Worm (Caenorhabditis elegans) whole organism, young adult: ENCODE measurements around the gene F59A7.14.

Experiments
- B0336.3 ChIP-seq: fragments of 200-800 bp; sonication (Bioruptor generic); IDR thresholded peaks from 2 replicates; pipeline ENCODE4 v1.3.6; 2022; ENCODE audit warnings: missing genetic modification characterization, missing compliant biosample characterization
- F33H1.4 ChIP-seq: fragments of 200-800 bp; sonication (Bioruptor generic); IDR thresholded peaks from 2 replicates; pipeline ENCODE4 v1.3.6; 2022; ENCODE audit warnings: missing genetic modification reagents, missing genetic modification characterization, missing compliant biosample characterization
- F39B2.1 ChIP-seq: fragments of 200-800 bp; sonication (Bioruptor generic); IDR thresholded peaks from 2 replicates; pipeline ENCODE4 v1.3.6; 2022; ENCODE audit warnings: missing genetic modification reagents, missing genetic modification characterization, missing compliant biosample characterization
- F49E8.2 ChIP-seq: sonication (generic microtip); optimal IDR thresholded peaks from 3 replicates; lab custom pipeline; 2017; ENCODE audit warnings: missing genetic modification characterization, mild to moderate bottlenecking, missing compliant biosample characterization, antibody characterized with exemption, moderate library complexity; ENCODE audit not compliant: insufficient read depth
- F55B11.4 ChIP-seq: sonication (generic microtip); optimal IDR thresholded peaks from 2 replicates; lab custom pipeline; 2016; ENCODE audit warnings: missing compliant biosample characterization, missing genetic modification characterization, borderline replicate concordance; ENCODE audit not compliant: insufficient read depth
- T07F8.4 ChIP-seq: sonication (generic microtip); optimal IDR thresholded peaks from 2 replicates; lab custom pipeline; 2016; ENCODE audit warnings: mild to moderate bottlenecking, missing genetic modification characterization, moderate library complexity, missing compliant biosample characterization
- T26A5.8 ChIP-seq: sonication (generic microtip); optimal IDR thresholded peaks from 2 replicates; lab custom pipeline; 2016; ENCODE audit warnings: missing genetic modification characterization, missing compliant biosample characterization
- Y79H2A.3 ChIP-seq: fragments of 200-800 bp; sonication (Bioruptor generic); conservative IDR thresholded peaks from 2 replicates; pipeline ENCODE4 v1.3.6; 2022; ENCODE audit warnings: missing genetic modification reagents, missing genetic modification characterization, missing compliant biosample characterization
- akir-1 ChIP-seq: fragments of 200-800 bp; sonication (Bioruptor generic); optimal IDR thresholded peaks from 2 replicates; lab custom pipeline; 2018; ENCODE audit warnings: mild to moderate bottlenecking, missing genetic modification characterization, moderate library complexity, missing compliant biosample characterization
- aptf-2 ChIP-seq: fragments of 200-800 bp; sonication (Bioruptor generic); conservative IDR thresholded peaks from 2 replicates; pipeline ENCODE4 v1.3.6; 2022; ENCODE audit warnings: missing genetic modification reagents, missing genetic modification characterization, missing compliant biosample characterization
- attf-5 ChIP-seq: fragments of 200-800 bp; sonication (Bioruptor generic); optimal IDR thresholded peaks from 2 replicates; lab custom pipeline; 2018; ENCODE audit warnings: mild to moderate bottlenecking, missing genetic modification characterization, missing compliant biosample characterization
- attf-6 ChIP-seq: fragments of 200-800 bp; sonication (Bioruptor generic); IDR thresholded peaks from 2 replicates; pipeline ENCODE4 v1.3.6; 2022; ENCODE audit warnings: missing genetic modification reagents, missing genetic modification characterization, missing compliant biosample characterization
- bed-2 ChIP-seq: fragments of 200-800 bp; sonication (Bioruptor generic); IDR thresholded peaks from 2 replicates; pipeline ENCODE4 v1.3.6; 2022; ENCODE audit warnings: missing genetic modification reagents, missing genetic modification characterization, missing compliant biosample characterization
- ccch-3 ChIP-seq: fragments of 200-800 bp; sonication (Bioruptor generic); optimal IDR thresholded peaks from 2 replicates; lab custom pipeline; 2018; ENCODE audit warnings: mild to moderate bottlenecking, missing genetic modification characterization, missing compliant biosample characterization
- cebp-2 ChIP-seq: fragments of 200-800 bp; sonication (Bioruptor generic); IDR thresholded peaks from 2 replicates; pipeline ENCODE4 v1.3.6; 2022; ENCODE audit warnings: missing genetic modification characterization, missing compliant biosample characterization
- ceh-27 ChIP-seq: fragments of 200-800 bp; sonication (Bioruptor generic); optimal IDR thresholded peaks from 2 replicates; lab custom pipeline; 2018; ENCODE audit warnings: mild to moderate bottlenecking, missing genetic modification characterization, moderate library complexity, missing compliant biosample characterization
- ceh-58 ChIP-seq: fragments of 200-800 bp; sonication (Bioruptor generic); IDR thresholded peaks from 2 replicates; pipeline ENCODE4 v1.3.6; 2022; ENCODE audit warnings: missing genetic modification characterization, missing compliant biosample characterization
- ceh-79 ChIP-seq: sonication (generic microtip); optimal IDR thresholded peaks from 2 replicates; lab custom pipeline; 2017; ENCODE audit warnings: mild to moderate bottlenecking, missing genetic modification characterization, missing compliant biosample characterization
- ceh-91 ChIP-seq: fragments of 200-800 bp; sonication (Bioruptor generic); IDR thresholded peaks from 2 replicates; pipeline ENCODE4 v1.3.6; 2022; ENCODE audit warnings: missing genetic modification reagents, missing genetic modification characterization, missing compliant biosample characterization
- dox-1 ChIP-seq: fragments of 200-800 bp; sonication (Bioruptor generic); IDR thresholded peaks from 2 replicates; pipeline ENCODE4 v1.3.6; 2022; ENCODE audit warnings: missing genetic modification reagents, missing genetic modification characterization, missing compliant biosample characterization
- egl-44 ChIP-seq: fragments of 200-800 bp; sonication (Bioruptor generic); IDR thresholded peaks from 2 replicates; pipeline ENCODE4 v1.3.6; 2022; ENCODE audit warnings: missing genetic modification reagents, missing genetic modification characterization, missing compliant biosample characterization
- ekl-4 ChIP-seq: fragments of 200-800 bp; sonication (Bioruptor generic); IDR thresholded peaks from 2 replicates; pipeline ENCODE4 v1.3.6; 2022; ENCODE audit warnings: missing genetic modification reagents, missing genetic modification characterization, missing compliant biosample characterization
- fkh-3 ChIP-seq: sonication (generic microtip); optimal IDR thresholded peaks from 2 replicates; lab custom pipeline; 2016; ENCODE audit warnings: mild to moderate bottlenecking, missing genetic modification characterization, missing compliant biosample characterization
- gei-17 ChIP-seq: fragments of 200-800 bp; sonication (Bioruptor generic); optimal IDR thresholded peaks from 2 replicates; lab custom pipeline; 2018; ENCODE audit warnings: mild to moderate bottlenecking, missing genetic modification characterization, missing compliant biosample characterization
- him-1 ChIP-seq: sonication (generic microtip); optimal IDR thresholded peaks from 2 replicates; lab custom pipeline; 2016; ENCODE audit warnings: missing genotype, missing genetic modification reagents, missing genetic modification characterization, missing compliant biosample characterization
- hlh-26 ChIP-seq: fragments of 200-800 bp; sonication (Bioruptor generic); conservative IDR thresholded peaks from 2 replicates; pipeline ENCODE4 v1.3.6; 2022; ENCODE audit warnings: missing genetic modification reagents, missing genetic modification characterization, missing compliant biosample characterization
- hmg-1.2 ChIP-seq: fragments of 200-800 bp; sonication (Bioruptor generic); IDR thresholded peaks from 2 replicates; pipeline ENCODE4 v1.3.6; 2022; ENCODE audit warnings: missing genetic modification reagents, missing genetic modification characterization, missing compliant biosample characterization
- hmg-20 ChIP-seq: fragments of 200-800 bp; sonication (Bioruptor generic); IDR thresholded peaks from 2 replicates; pipeline ENCODE4 v1.3.6; 2022; ENCODE audit warnings: missing genetic modification reagents, missing genetic modification characterization, missing compliant biosample characterization
- hrde-1 ChIP-seq: sonication (generic microtip); optimal IDR thresholded peaks from 2 replicates; lab custom pipeline; 2016; ENCODE audit warnings: missing genetic modification characterization, mild to moderate bottlenecking, missing compliant biosample characterization, moderate library complexity, missing genotype, missing genetic modification reagents, borderline replicate concordance
- lin-35 ChIP-seq, 3 experiments: fragments of 150-350 bp in 2 of 3; sonication (generic microtip) in 1 of 3; optimal IDR thresholded peaks; 2 replicates each; lab custom pipeline; 2014 to 2018; ENCODE audit warnings: missing biosample characterization in 3 of 3, missing genetic modification characterization in 3 of 3, missing genetic modification reagents in 3 of 3
- lin-54 ChIP-seq: fragments of 200-800 bp; sonication (Bioruptor generic); optimal IDR thresholded peaks from 2 replicates; lab custom pipeline; 2018; ENCODE audit warnings: mild to moderate bottlenecking, missing genetic modification characterization, missing compliant biosample characterization
- lir-1 ChIP-seq: fragments of 200-800 bp; sonication (Bioruptor generic); conservative IDR thresholded peaks from 2 replicates; pipeline ENCODE4 v1.3.6; 2022; ENCODE audit warnings: missing genetic modification reagents, missing genetic modification characterization, missing compliant biosample characterization
- lsy-27 ChIP-seq: sonication (generic microtip); optimal IDR thresholded peaks from 2 replicates; lab custom pipeline; 2017; ENCODE audit warnings: missing genetic modification characterization, mild to moderate bottlenecking, missing compliant biosample characterization, antibody characterized with exemption, missing genotype, borderline replicate concordance; ENCODE audit not compliant: insufficient read depth
- madf-8 ChIP-seq: fragments of 200-800 bp; sonication (Bioruptor generic); conservative IDR thresholded peaks from 2 replicates; pipeline ENCODE4 v1.3.6; 2022; ENCODE audit warnings: missing genetic modification reagents, missing genetic modification characterization, missing compliant biosample characterization
- mel-28 ChIP-seq: sonication (generic microtip); optimal IDR thresholded peaks from 2 replicates; lab custom pipeline; 2016; ENCODE audit warnings: borderline replicate concordance, mild to moderate bottlenecking, missing genetic modification characterization, missing compliant biosample characterization
- nfya-1 ChIP-seq: sonication (generic microtip); optimal IDR thresholded peaks from 2 replicates; lab custom pipeline; 2017; ENCODE audit warnings: antibody characterized with exemption, missing compliant biosample characterization, missing genetic modification characterization, borderline replicate concordance; ENCODE audit not compliant: insufficient read depth
- nhr-120 ChIP-seq: fragments of 200-800 bp; sonication (Bioruptor generic); IDR thresholded peaks from 2 replicates; pipeline ENCODE4 v1.3.6; 2022; ENCODE audit warnings: missing genetic modification characterization, missing compliant biosample characterization
- nhr-179 ChIP-seq: sonication (generic microtip); optimal IDR thresholded peaks from 2 replicates; lab custom pipeline; 2016; ENCODE audit warnings: mild to moderate bottlenecking, missing genetic modification characterization, missing compliant biosample characterization
- nhr-80 ChIP-seq: sonication (generic microtip); optimal IDR thresholded peaks from 2 replicates; lab custom pipeline; 2016; ENCODE audit warnings: missing genetic modification characterization, missing compliant biosample characterization
- pbrm-1 ChIP-seq: fragments of 200-800 bp; sonication (Bioruptor generic); IDR thresholded peaks from 2 replicates; pipeline ENCODE4 v1.3.6; 2022; ENCODE audit warnings: missing genetic modification reagents, missing genetic modification characterization, missing compliant biosample characterization
- pha-4 ChIP-seq: fragments of 150-350 bp; sonication (generic microtip); optimal IDR thresholded peaks from 2 replicates; lab custom pipeline; 2014; ENCODE audit warnings: missing biosample characterization, missing genetic modification reagents, missing genetic modification characterization
- rec-8 ChIP-seq, 2 experiments: sonication (generic microtip); optimal IDR thresholded peaks; 2 replicates each; lab custom pipeline; 2016; ENCODE audit warnings: mild to moderate bottlenecking in 2 of 2, missing genetic modification characterization in 2 of 2, missing genetic modification reagents in 2 of 2, missing genotype in 2 of 2, missing biosample characterization in 1 of 2, missing compliant biosample characterization in 1 of 2, moderate library complexity in 1 of 2
- sdz-38 ChIP-seq: sonication (generic microtip); optimal IDR thresholded peaks from 2 replicates; lab custom pipeline; 2016; ENCODE audit warnings: missing genotype, missing genetic modification characterization, missing compliant biosample characterization
- snpc-1.3 ChIP-seq: sonication (generic microtip); optimal IDR thresholded peaks from 2 replicates; lab custom pipeline; 2017; ENCODE audit warnings: missing genetic modification characterization, mild to moderate bottlenecking, missing compliant biosample characterization, antibody characterized with exemption, moderate library complexity, missing genotype, missing genetic modification reagents; ENCODE audit not compliant: insufficient read depth
- sptf-2 ChIP-seq: fragments of 200-800 bp; sonication (Bioruptor generic); optimal IDR thresholded peaks from 2 replicates; lab custom pipeline; 2018; ENCODE audit warnings: mild to moderate bottlenecking, missing genetic modification characterization, missing compliant biosample characterization
- tlf-1 ChIP-seq: fragments of 200-800 bp; sonication (Bioruptor generic); optimal IDR thresholded peaks from 2 replicates; lab custom pipeline; 2018; ENCODE audit warnings: mild to moderate bottlenecking, missing genetic modification characterization, missing compliant biosample characterization
- ztf-25 ChIP-seq: fragments of 200-800 bp; sonication (Bioruptor generic); IDR thresholded peaks from 2 replicates; pipeline ENCODE4 v1.3.6; 2022; ENCODE audit warnings: missing genetic modification reagents, missing genetic modification characterization, missing compliant biosample characterization

Gene F59A7.14

ce11 chrV:2008412-2008811 lies 10.4 kb upstream of the F59A7.14 start (continued):
- TF ChIP-seq pha-4 (tag; lab: Kevin White, UChicago) (no peak), dox-1 (peak; percentile 93), ztf-25 (peak; percentile 85; the same call in 1 of the 2 replicates), lin-54 (GFP tag; lab: Kevin White, UChicago) (peak; percentile 76), bed-2 (GFP tag; lab: Robert Waterston, UW) (0 out of 2 replicates have a peak, but pooled peaks have one; percentile 27), B0336.3 (peak; percentile 65), madf-8 (peak; percentile 84), hmg-1.2 (peak; percentile 94), aptf-2 (peak; percentile 92), ekl-4 (GFP tag; lab: Robert Waterston, UW) (peak; percentile 53; the same call in 1 of the 2 replicates), hrde-1 (no peak), cebp-2 (GFP tag; lab: Robert Waterston, UW) (no peak), gei-17 (GFP tag; lab: Kevin White, UChicago) (no peak), nhr-179 (tag; lab: Kevin White, UChicago) (no peak), mel-28 (tag; lab: Kevin White, UChicago) (no peak), sdz-38 (tag; lab: Kevin White, UChicago) (no peak), sptf-2 (GFP tag; lab: Kevin White, UChicago) (no peak), hmg-20 (no peak), ceh-27 (peak; percentile 43), lin-35 (GFP tag; optimal IDR thresholded peaks at IDR 0.05; lab: Kevin White, UChicago) (peak in 1 of 3 experiments; percentile 79), F33H1.4 (peak; percentile 75), F55B11.4 (tag; lab: Kevin White, UChicago) (no peak), akir-1 (GFP tag; lab: Kevin White, UChicago) (no peak), tlf-1 (peak; percentile 58), nhr-80 (tag; lab: Kevin White, UChicago) (peak; percentile 61), rec-8 (tag; optimal IDR thresholded peaks at IDR 0.05; lab: Kevin White, UChicago) (no peak), T26A5.8 (tag; lab: Kevin White, UChicago) (no peak), egl-44 (0 out of 2 replicates have a peak, but pooled peaks have one; percentile 41), him-1 (tag; lab: Kevin White, UChicago) (peak; percentile 72), attf-5 (GFP tag; lab: Kevin White, UChicago) (peak; percentile 69), nfya-1 (no peak), nhr-120 (GFP tag; lab: Robert Waterston, UW) (no peak), F49E8.2 (tag; lab: Kevin White, UChicago) (peak; percentile 71), F39B2.1 (GFP tag; lab: Robert Waterston, UW) (no peak), lsy-27 (tag; lab: Kevin White, UChicago) (no peak), attf-6 (GFP tag; lab: Robert Waterston, UW) (0 out of 2 replicates have a peak, but pooled peaks have one; percentile 36), T07F8.4 (tag; lab: Kevin White, UChicago) (no peak), ccch-3 (GFP tag; lab: Kevin White, UChicago) (no peak), pbrm-1 (GFP tag; lab: Robert Waterston, UW) (peak; percentile 82), snpc-1.3 (tag; lab: Kevin White, UChicago) (peak; percentile 44), hlh-26 (GFP tag; lab: Robert Waterston, UW) (no peak), Y79H2A.3 (GFP tag; lab: Robert Waterston, UW) (peak; percentile 72), lir-1 (GFP tag; lab: Robert Waterston, UW) (peak; percentile 57; the same call in 1 of the 2 replicates), ceh-79 (no peak), ceh-91 (peak; percentile 89), ceh-58 (GFP tag; lab: Robert Waterston, UW) (no peak), fkh-3 (no peak)
